Worm (Caenorhabditis elegans) whole organism, L2 larva: Measurements from ENCODE around the gene ZK822.9.

ENCODE experiments used
- C34F6.9 ChIP-seq: fragments of 150-350 bp; optimal IDR thresholded peaks from 2 replicates; lab custom pipeline; 2014; ENCODE audit warnings: missing biosample characterization, missing genetic modification characterization
- F13H6.1 ChIP-seq: sonication (generic microtip); optimal IDR thresholded peaks from 2 replicates; lab custom pipeline; 2016; ENCODE audit warnings: missing genetic modification characterization, missing compliant biosample characterization
- R02D3.7 ChIP-seq: fragments of 150-350 bp; optimal IDR thresholded peaks from 2 replicates; lab custom pipeline; 2014; ENCODE audit warnings: missing biosample characterization, missing genetic modification characterization
- Y55F3AM.14 ChIP-seq: fragments of 200-800 bp; sonication (Bioruptor generic); optimal IDR thresholded peaks from 2 replicates; lab custom pipeline; 2018; ENCODE audit warnings: mild to moderate bottlenecking, missing genetic modification characterization, missing compliant biosample characterization
- ZK546.5 ChIP-seq: sonication (generic microtip); optimal IDR thresholded peaks from 2 replicates; lab custom pipeline; 2017; ENCODE audit warnings: missing biosample characterization, missing genetic modification characterization
- ama-1 ChIP-seq: fragments of 150-350 bp; optimal IDR thresholded peaks from 2 replicates; lab custom pipeline; 2018; ENCODE audit warnings: inconsistent platforms
- blmp-1 ChIP-seq: sonication (generic microtip); optimal IDR thresholded peaks from 2 replicates; lab custom pipeline; 2017; ENCODE audit warnings: missing genetic modification characterization, mild to moderate bottlenecking, missing compliant biosample characterization, antibody characterized with exemption, moderate library complexity; ENCODE audit not compliant: insufficient read depth
- ceh-82 ChIP-seq: fragments of 150-350 bp; optimal IDR thresholded peaks from 2 replicates; lab custom pipeline; 2014; ENCODE audit warnings: missing biosample characterization, missing genetic modification characterization
- crh-2 ChIP-seq: sonication (generic microtip); optimal IDR thresholded peaks from 2 replicates; lab custom pipeline; 2017; ENCODE audit warnings: missing biosample characterization, missing genetic modification characterization
- dmd-4 ChIP-seq: sonication (generic microtip); optimal IDR thresholded peaks from 2 replicates; lab custom pipeline; 2017; ENCODE audit warnings: missing biosample characterization, missing genetic modification characterization
- egl-27 ChIP-seq: sonication (generic microtip); optimal IDR thresholded peaks from 3 replicates; lab custom pipeline; 2017; ENCODE audit warnings: missing biosample characterization, missing genetic modification reagents, missing genetic modification characterization
- elt-1 ChIP-seq: fragments of 150-350 bp; optimal IDR thresholded peaks from 2 replicates; lab custom pipeline; 2014; ENCODE audit warnings: missing biosample characterization, missing genetic modification characterization
- fos-1 ChIP-seq: fragments of 150-350 bp; optimal IDR thresholded peaks from 2 replicates; lab custom pipeline; 2014; ENCODE audit warnings: missing biosample characterization, missing genetic modification characterization
- gmeb-1 ChIP-seq: fragments of 150-350 bp; optimal IDR thresholded peaks from 2 replicates; lab custom pipeline; 2014; ENCODE audit warnings: missing biosample characterization, missing genetic modification characterization
- lin-11 ChIP-seq: fragments of 150-350 bp; sonication (generic microtip); optimal IDR thresholded peaks from 2 replicates; lab custom pipeline; 2014; ENCODE audit warnings: missing biosample characterization, missing genetic modification characterization, inconsistent platforms, mixed read lengths
- lin-13 ChIP-seq: fragments of 150-350 bp; optimal IDR thresholded peaks from 2 replicates; lab custom pipeline; 2014; ENCODE audit warnings: missing biosample characterization, missing genetic modification reagents, missing genetic modification characterization
- lin-39 ChIP-seq: fragments of 150-350 bp; optimal IDR thresholded peaks from 2 replicates; lab custom pipeline; 2014; ENCODE audit warnings: missing biosample characterization, missing genetic modification reagents, missing genetic modification characterization
- lsy-2 ChIP-seq, 2 experiments: fragments of 150-350 bp in 1 of 2; sonication (generic microtip) in 1 of 2; optimal IDR thresholded peaks; 2 replicates each; lab custom pipeline; 2014 to 2017; ENCODE audit warnings: missing biosample characterization in 2 of 2, missing genetic modification characterization in 2 of 2
- mbf-1 ChIP-seq: sonication (generic microtip); optimal IDR thresholded peaks from 2 replicates; lab custom pipeline; 2017; ENCODE audit warnings: missing biosample characterization, missing genetic modification characterization
- mdl-1 ChIP-seq, 2 experiments: fragments of 150-350 bp in 1 of 2; sonication (generic microtip) in 1 of 2; optimal IDR thresholded peaks; 2 replicates each; lab custom pipeline; 2017; ENCODE audit warnings: missing biosample characterization in 2 of 2, missing genetic modification characterization in 2 of 2
- nhr-10 ChIP-seq: sonication (generic microtip); optimal IDR thresholded peaks from 2 replicates; lab custom pipeline; 2017; ENCODE audit warnings: missing biosample characterization, missing genetic modification characterization
- nhr-11 ChIP-seq: fragments of 150-350 bp; optimal IDR thresholded peaks from 2 replicates; lab custom pipeline; 2014; ENCODE audit warnings: missing biosample characterization, missing genetic modification characterization
- nhr-12 ChIP-seq: fragments of 150-350 bp; optimal IDR thresholded peaks from 2 replicates; lab custom pipeline; 2014; ENCODE audit warnings: missing biosample characterization, missing genetic modification characterization
- nhr-129 ChIP-seq: fragments of 150-350 bp; optimal IDR thresholded peaks from 2 replicates; lab custom pipeline; 2014; ENCODE audit warnings: missing biosample characterization, missing genetic modification characterization
- nhr-21 ChIP-seq: fragments of 150-350 bp; optimal IDR thresholded peaks from 2 replicates; lab custom pipeline; 2014; ENCODE audit warnings: missing biosample characterization, missing genetic modification characterization
- nhr-23 ChIP-seq: fragments of 150-350 bp; optimal IDR thresholded peaks from 2 replicates; lab custom pipeline; 2014; ENCODE audit warnings: missing biosample characterization, missing genetic modification reagents, missing genetic modification characterization
- nhr-237 ChIP-seq: fragments of 150-350 bp; optimal IDR thresholded peaks from 2 replicates; lab custom pipeline; 2014; ENCODE audit warnings: missing biosample characterization, missing genetic modification characterization
- peb-1 ChIP-seq: fragments of 150-350 bp; optimal IDR thresholded peaks from 2 replicates; lab custom pipeline; 2014; ENCODE audit warnings: missing biosample characterization, missing genetic modification characterization
- sma-9 ChIP-seq, 2 experiments: fragments of 150-350 bp in 1 of 2; sonication (generic microtip) in 1 of 2; optimal IDR thresholded peaks; 2 replicates each; lab custom pipeline; 2014 to 2016; ENCODE audit warnings: missing genetic modification characterization in 2 of 2, mild to moderate bottlenecking in 1 of 2, missing biosample characterization in 1 of 2, missing compliant biosample characterization in 1 of 2, missing genetic modification reagents in 1 of 2, moderate library complexity in 1 of 2
- snpc-4 ChIP-seq: fragments of 150-350 bp; optimal IDR thresholded peaks from 2 replicates; lab custom pipeline; 2014; ENCODE audit warnings: missing biosample characterization, missing genetic modification characterization
- unc-39 ChIP-seq: fragments of 150-350 bp; optimal IDR thresholded peaks from 2 replicates; lab custom pipeline; 2014; ENCODE audit warnings: missing biosample characterization, missing genetic modification characterization
- unc-55 ChIP-seq: fragments of 150-350 bp; sonication (generic microtip); optimal IDR thresholded peaks from 3 replicates; lab custom pipeline; 2014; ENCODE audit warnings: missing biosample characterization, missing genetic modification reagents, missing genetic modification characterization
- zag-1 ChIP-seq: fragments of 150-350 bp; optimal IDR thresholded peaks from 2 replicates; lab custom pipeline; 2014; ENCODE audit warnings: missing biosample characterization, missing genetic modification characterization
- ztf-11 ChIP-seq: sonication (generic microtip); optimal IDR thresholded peaks from 2 replicates; lab custom pipeline; 2017; ENCODE audit warnings: missing biosample characterization, missing genetic modification characterization
- ztf-4 ChIP-seq: fragments of 150-350 bp; optimal IDR thresholded peaks from 2 replicates; lab custom pipeline; 2014; ENCODE audit warnings: missing biosample characterization, missing genetic modification characterization

The ZK822.9 gene

DNA sequence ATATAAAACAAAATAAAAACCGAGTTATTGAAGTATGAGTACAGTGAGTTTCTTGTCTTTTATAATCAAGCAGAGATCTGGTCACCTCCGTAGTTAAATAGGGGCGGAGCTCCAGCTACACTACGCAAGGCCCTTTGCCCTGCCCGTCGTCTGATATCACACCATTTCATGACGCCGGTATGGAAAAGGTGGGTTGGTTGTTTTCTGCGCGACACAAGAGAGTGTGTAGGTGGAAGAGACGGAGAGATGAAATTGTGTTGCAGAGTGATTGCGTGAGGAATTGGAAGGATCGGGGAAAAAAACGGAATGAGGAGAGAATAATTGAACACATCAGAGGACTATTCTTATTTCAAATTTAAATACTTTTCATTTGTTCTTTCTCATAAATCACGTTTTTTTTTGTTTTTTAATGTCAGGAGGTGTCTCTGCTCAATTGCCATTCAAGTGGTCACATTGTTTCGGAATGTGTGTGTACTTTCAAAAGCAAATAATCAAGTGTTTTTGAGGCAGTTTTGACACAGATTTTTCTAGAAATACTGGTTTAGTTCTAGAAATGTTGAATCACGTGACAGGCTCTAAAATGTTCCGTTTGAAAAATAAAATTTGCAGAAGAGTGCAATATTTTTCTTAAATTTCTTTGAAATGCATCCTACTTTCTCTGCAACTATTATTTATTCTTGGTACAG lies at the start of gene ZK822.9:
Gene ZK822.9, plus strand, starts transcription at position 180 of the 686 bp plus-strand sequence.
- TF ChIP-seq nhr-11 (tag; lab: Kevin White, UChicago) = no peak
- no peak for TF ChIP-seq nhr-23 (tag; lab: Kevin White, UChicago)
- no peak for TF ChIP-seq blmp-1 (tag; lab: Kevin White, UChicago)
- no peak for TF ChIP-seq lin-39 (tag; lab: Kevin White, UChicago)
- TF ChIP-seq ceh-82 (tag; lab: Kevin White, UChicago) = no peak
- peak; percentile 3 for TF ChIP-seq crh-2 (tag; lab: Kevin White, UChicago)
- TF ChIP-seq R02D3.7 (tag; lab: Kevin White, UChicago) = no peak
- peak; percentile 31 for TF ChIP-seq nhr-21 (tag; lab: Kevin White, UChicago)
- TF ChIP-seq Y55F3AM.14 (GFP tag; lab: Kevin White, UChicago) = no peak
- no peak for TF ChIP-seq lin-11 (tag; lab: Kevin White, UChicago)
- TF ChIP-seq ztf-4 (tag; lab: Kevin White, UChicago) = no peak
- no peak for TF ChIP-seq ZK546.5 (tag; lab: Kevin White, UChicago)
- no peak for TF ChIP-seq peb-1 (tag; lab: Kevin White, UChicago)
- TF ChIP-seq fos-1 (tag; lab: Kevin White, UChicago) = peak; percentile 11
- TF ChIP-seq mdl-1 (tag; optimal IDR thresholded peaks at IDR 0.05; lab: Kevin White, UChicago) = peak in 1 of 2 experiments; percentile 2
- no peak for TF ChIP-seq nhr-12 (tag; lab: Kevin White, UChicago)
- no peak for TF ChIP-seq dmd-4 (tag; lab: Kevin White, UChicago)
- no peak for TF ChIP-seq ama-1
- no peak for TF ChIP-seq nhr-237 (tag; lab: Kevin White, UChicago)
- no peak for TF ChIP-seq nhr-129 (tag; lab: Kevin White, UChicago)
- TF ChIP-seq sma-9 (GFP tag; optimal IDR thresholded peaks at IDR 0.05; lab: Kevin White, UChicago) = peak; percentile 31
- peak; percentile 14 for TF ChIP-seq sma-9 (tag; optimal IDR thresholded peaks at IDR 0.05; lab: Kevin White, UChicago)
- TF ChIP-seq gmeb-1 (tag; lab: Kevin White, UChicago) = no peak
- no peak for TF ChIP-seq nhr-10 (tag; lab: Kevin White, UChicago)
- no peak for TF ChIP-seq mbf-1 (tag; lab: Kevin White, UChicago)

DNA sequence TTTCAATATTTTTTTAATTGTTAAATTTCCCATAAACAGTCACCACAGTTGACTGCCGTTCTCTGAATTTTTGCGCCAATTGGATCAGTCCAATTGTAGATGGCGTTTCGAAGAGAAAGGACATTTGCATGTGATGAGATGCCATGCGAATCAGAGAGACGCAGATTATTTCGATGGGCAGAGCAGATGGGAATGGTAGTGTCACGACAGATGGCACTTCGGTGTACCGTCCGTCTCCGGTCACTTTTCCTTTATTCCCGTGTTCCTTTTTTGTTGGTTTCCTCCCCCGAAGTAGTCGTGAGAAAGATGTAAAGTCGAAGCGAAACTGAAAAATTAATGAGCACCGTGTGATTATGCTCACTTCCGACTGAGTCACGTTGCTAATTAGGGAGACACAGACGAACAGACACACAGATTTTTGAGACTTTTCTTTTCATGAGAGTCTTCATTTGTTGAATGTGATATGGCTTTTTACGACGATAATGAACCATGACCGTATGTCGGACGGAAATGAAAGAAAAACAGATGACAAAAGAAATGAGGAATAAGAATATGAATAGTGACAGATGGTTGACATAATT lies 48.0 kb upstream of the ZK822.9 start:
- TF ChIP-seq ztf-4 (tag; lab: Kevin White, UChicago) (no peak), C34F6.9 (tag; lab: Kevin White, UChicago) (no peak), Y55F3AM.14 (GFP tag; lab: Kevin White, UChicago) (no peak), mdl-1 (tag; optimal IDR thresholded peaks at IDR 0.05; lab: Kevin White, UChicago) (no peak), unc-39 (no peak), elt-1 (tag; lab: Kevin White, UChicago) (no peak), ztf-11 (no peak), peb-1 (tag; lab: Kevin White, UChicago) (no peak)

DNA sequence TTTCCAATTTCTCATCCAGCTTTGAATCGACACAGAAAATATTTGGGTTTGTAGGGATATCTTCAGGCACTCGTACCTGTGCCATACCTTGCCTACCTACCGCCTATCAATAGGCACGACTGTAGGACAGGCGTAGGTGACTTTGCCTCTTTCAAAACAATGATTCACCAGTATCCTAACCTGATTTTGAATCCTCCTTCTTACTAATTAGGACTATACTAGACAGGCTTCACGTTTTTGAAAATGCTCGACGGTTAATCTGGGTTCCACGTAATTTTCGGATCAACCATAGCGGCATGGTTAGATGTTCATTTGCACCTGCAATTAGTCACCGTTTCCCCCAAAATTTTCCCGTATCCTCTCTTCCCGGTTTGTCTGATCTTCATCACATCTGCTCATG lies 47.3 kb upstream of the ZK822.9 start:
- no peak for TF ChIP-seq gmeb-1 (tag; lab: Kevin White, UChicago)

DNA sequence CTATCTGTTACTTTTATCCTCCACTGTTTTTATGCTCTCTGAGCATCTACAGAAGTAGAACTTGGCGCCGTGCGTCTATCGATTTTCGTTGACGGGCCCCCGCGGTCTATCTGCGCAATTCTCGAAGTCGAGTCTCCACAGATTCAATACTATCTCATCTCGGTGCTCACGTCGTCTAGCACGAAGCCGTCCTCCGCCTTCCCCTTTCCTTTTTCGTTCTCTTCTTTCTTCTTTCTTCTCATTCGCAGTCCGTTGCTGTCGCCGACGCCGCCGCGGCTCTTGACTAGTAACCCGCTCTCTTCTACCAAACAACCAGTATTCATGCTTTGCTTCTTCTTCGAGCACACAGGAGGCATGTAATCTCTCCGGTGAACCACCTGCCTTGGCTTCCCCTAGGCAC lies 44.7 kb upstream of the ZK822.9 start:
- no peak for TF ChIP-seq nhr-21 (tag; lab: Kevin White, UChicago)
- no peak for TF ChIP-seq unc-39
- peak; percentile 65 for TF ChIP-seq C34F6.9 (tag; lab: Kevin White, UChicago)
- peak; percentile 19 for TF ChIP-seq fos-1 (tag; lab: Kevin White, UChicago)
- peak; percentile 11 for TF ChIP-seq lin-13 (GFP tag; lab: Kevin White, UChicago)
- no peak for TF ChIP-seq egl-27
- TF ChIP-seq snpc-4 (tag; lab: Kevin White, UChicago) = peak; percentile 4
- TF ChIP-seq zag-1 (tag; lab: Kevin White, UChicago) = peak; percentile 5
- TF ChIP-seq lin-11 (tag; lab: Kevin White, UChicago) = peak; percentile 37
- TF ChIP-seq F13H6.1 (tag; lab: Kevin White, UChicago) = peak; percentile 8
- TF ChIP-seq lin-39 (tag; lab: Kevin White, UChicago) = no peak
- TF ChIP-seq unc-55 (GFP tag; lab: Kevin White, UChicago) = peak; percentile 50
- peak; percentile 16 for TF ChIP-seq nhr-129 (tag; lab: Kevin White, UChicago)
- TF ChIP-seq lsy-2 (tag; optimal IDR thresholded peaks at IDR 0.05; lab: Kevin White, UChicago) = peak in 1 of 2 experiments; percentile 61
- TF ChIP-seq, all 48 proteins: peak for 10
